Fruit fly (Drosophila melanogaster): ENCODE results near the gene sqh.

Gene sqh

dm6 chrX:6266092-6266491 is 41.2 kb upstream of the sqh start:
- TF ChIP-seq Hnf4 (GFP tag; optimal IDR thresholded peaks at IDR 0.05) (no peak), N (GFP tag; optimal IDR thresholded peaks at IDR 0.05) (no peak), dsf (GFP tag; optimal IDR thresholded peaks at IDR 0.05; ENCODE audit: borderline replicate concordance) (no peak), Vsx2 (GFP tag; optimal IDR thresholded peaks at IDR 0.05; ENCODE audit: partially characterized antibody) (no peak), lola (GFP tag; optimal IDR thresholded peaks at IDR 0.05) (no peak), Hr78 (GFP tag; optimal IDR thresholded peaks at IDR 0.05) (no peak), OdsH (GFP tag; optimal IDR thresholded peaks at IDR 0.05) (no peak), usp (GFP tag; optimal IDR thresholded peaks at IDR 0.05) (no peak), br (GFP tag; optimal IDR thresholded peaks at IDR 0.05) (no peak), Abd-B (GFP tag; optimal IDR thresholded peaks at IDR 0.05) (no peak), Mio (GFP tag; optimal IDR thresholded peaks at IDR 0.05) (no peak), Dfd (GFP tag; optimal IDR thresholded peaks at IDR 0.05) (no peak), tai (GFP tag; optimal IDR thresholded peaks at IDR 0.05) (no peak), CrebA (GFP tag; optimal IDR thresholded peaks at IDR 0.05; ENCODE audit: borderline replicate concordance) (no peak), Rel (GFP tag; optimal IDR thresholded peaks at IDR 0.05) (no peak), Rel (tag; optimal IDR thresholded peaks at IDR 0.05) (no peak), HLH106 (tag; optimal IDR thresholded peaks at IDR 0.05) (no peak), dl (GFP tag; optimal IDR thresholded peaks at IDR 0.05; ENCODE audit: insufficient read depth in 1 of 2, partially characterized antibody in 2 of 2) (no peak)

DNA sequence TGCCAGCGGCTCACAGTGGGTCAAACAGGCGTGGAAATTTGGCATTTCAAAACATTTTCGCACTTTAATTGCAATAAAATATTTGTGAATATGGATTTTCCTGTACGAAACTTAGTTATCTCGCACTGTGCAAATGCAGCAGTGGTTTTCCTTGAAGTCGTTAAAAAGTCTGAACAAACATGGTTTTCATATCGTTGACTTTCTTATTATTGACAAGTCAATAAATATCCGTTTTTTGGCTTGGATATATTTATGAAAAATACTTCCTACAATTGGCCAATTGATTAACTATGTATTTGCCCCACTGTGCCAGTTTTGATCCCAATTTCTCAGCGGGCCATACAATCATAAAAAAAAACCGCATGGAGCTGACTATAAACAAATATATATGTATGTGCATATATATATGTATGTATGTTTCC is 40.5 kb upstream of the sqh start:
- TF ChIP-seq Vsx2 (GFP tag; optimal IDR thresholded peaks at IDR 0.05; ENCODE audit: partially characterized antibody) (no peak), sv (GFP tag; optimal IDR thresholded peaks at IDR 0.05) (peak; percentile 94), dmrt93B (GFP tag; optimal IDR thresholded peaks at IDR 0.05) (peak; percentile 77), Sp1 (GFP tag; optimal IDR thresholded peaks at IDR 0.05) (peak; percentile 79), jim (GFP tag; optimal IDR thresholded peaks at IDR 0.05) (no peak), br (GFP tag; optimal IDR thresholded peaks at IDR 0.05) (peak; percentile 92), Hnf4 (GFP tag; optimal IDR thresholded peaks at IDR 0.05) (peak; percentile 76), Dfd (GFP tag; optimal IDR thresholded peaks at IDR 0.05) (no peak), Myc (optimal IDR thresholded peaks at IDR 0.05) (no peak), brk (GFP tag; optimal IDR thresholded peaks at IDR 0.05) (no peak), OdsH (GFP tag; optimal IDR thresholded peaks at IDR 0.05) (peak; percentile 91), tai (GFP tag; optimal IDR thresholded peaks at IDR 0.05) (no peak), GATAd (GFP tag; optimal IDR thresholded peaks at IDR 0.05) (no peak), CrebA (GFP tag; optimal IDR thresholded peaks at IDR 0.05; ENCODE audit: borderline replicate concordance) (no peak), pan (optimal IDR thresholded peaks at IDR 0.05) (no peak), foxo (GFP tag; optimal IDR thresholded peaks at IDR 0.05) (peak; percentile 63 to 93), Rel (GFP tag; optimal IDR thresholded peaks at IDR 0.05) (peak; percentile 71), Rel (tag; optimal IDR thresholded peaks at IDR 0.05) (no peak), psq (GFP tag; optimal IDR thresholded peaks at IDR 0.05) (peak; percentile 81), sage (GFP tag; optimal IDR thresholded peaks at IDR 0.05) (peak; percentile 83), fru (GFP tag; optimal IDR thresholded peaks at IDR 0.05) (peak; percentile 92), Jra (GFP tag; optimal IDR thresholded peaks at IDR 0.05) (peak; percentile 65), Hr83 (GFP tag; optimal IDR thresholded peaks at IDR 0.05; ENCODE audit: poor library complexity, severe bottlenecking) (no peak), Dif (GFP tag; optimal IDR thresholded peaks at IDR 0.05; ENCODE audit: partially characterized antibody) (no peak), CG9705 (GFP tag; optimal IDR thresholded peaks at IDR 0.05) (peak; percentile 19), Hr78 (GFP tag; optimal IDR thresholded peaks at IDR 0.05) (no peak), CG32264 (GFP tag; optimal IDR thresholded peaks at IDR 0.05) (peak; percentile 58), HLH106 (tag; optimal IDR thresholded peaks at IDR 0.05) (peak; percentile 79), dsf (GFP tag; optimal IDR thresholded peaks at IDR 0.05; ENCODE audit: borderline replicate concordance) (peak; percentile 11), h (GFP tag; optimal IDR thresholded peaks at IDR 0.05) (peak; percentile 92), N (GFP tag; optimal IDR thresholded peaks at IDR 0.05) (no peak), rgr (GFP tag; optimal IDR thresholded peaks at IDR 0.05) (peak; percentile 91), usp (GFP tag; optimal IDR thresholded peaks at IDR 0.05) (no peak), Abd-B (GFP tag; optimal IDR thresholded peaks at IDR 0.05) (no peak), lola (GFP tag; optimal IDR thresholded peaks at IDR 0.05) (no peak), Mio (GFP tag; optimal IDR thresholded peaks at IDR 0.05) (peak; percentile 47), ey (GFP tag; optimal IDR thresholded peaks at IDR 0.05) (peak; percentile 89), woc (GFP tag; optimal IDR thresholded peaks at IDR 0.05) (peak; percentile 80), dl (GFP tag; optimal IDR thresholded peaks at IDR 0.05; ENCODE audit: insufficient read depth in 1 of 2, partially characterized antibody in 2 of 2) (no peak)

Measured in whole organism, wandering third instar larva.